Worm (Caenorhabditis elegans) whole organism, midembryonic: ENCODE results near the gene hpo-15.
A peak's percentile ranks its signal among the peaks of the same experiment; 100 is the strongest.

ENCODE experiments used
- T22C8.4 ChIP-seq: fragments of 200-800 bp; sonication (Bioruptor generic); IDR thresholded peaks from 2 replicates; pipeline ENCODE4 v1.3.6; 2022; ENCODE audit warnings: missing genetic modification characterization, missing compliant biosample characterization
- cog-1 ChIP-seq: sonication (generic microtip); optimal IDR thresholded peaks from 2 replicates; lab custom pipeline; 2016; ENCODE audit warnings: missing genetic modification characterization, missing compliant biosample characterization
- flt-1 ChIP-seq: fragments of 200-800 bp; sonication (Bioruptor generic); IDR thresholded peaks from 2 replicates; pipeline ENCODE4 v1.3.6; 2022; ENCODE audit warnings: missing genetic modification characterization, missing compliant biosample characterization
- klf-2 ChIP-seq: fragments of 200-800 bp; sonication (Bioruptor generic); conservative IDR thresholded peaks from 2 replicates; pipeline ENCODE4 v1.3.6; 2022; ENCODE audit warnings: missing genetic modification reagents, missing genetic modification characterization, missing compliant biosample characterization
- med-1 ChIP-seq: sonication (generic microtip); optimal IDR thresholded peaks from 2 replicates; lab custom pipeline; 2017; ENCODE audit warnings: missing genetic modification characterization, mild to moderate bottlenecking, missing compliant biosample characterization, antibody characterized with exemption, missing genetic modification reagents; ENCODE audit not compliant: insufficient read depth
- ref-1 ChIP-seq: fragments of 200-800 bp; sonication (Bioruptor generic); conservative IDR thresholded peaks from 2 replicates; pipeline ENCODE4 v1.3.6; 2022; ENCODE audit warnings: missing genetic modification reagents, missing genetic modification characterization, missing compliant biosample characterization
- tab-1 ChIP-seq: fragments of 200-800 bp; sonication (Bioruptor generic); IDR thresholded peaks from 2 replicates; pipeline ENCODE4 v1.3.6; 2022; ENCODE audit warnings: missing genetic modification characterization, missing compliant biosample characterization
- ztf-23 ChIP-seq: fragments of 200-800 bp; sonication (Bioruptor generic); IDR thresholded peaks from 2 replicates; pipeline ENCODE4 v1.3.6; 2022; ENCODE audit warnings: missing genetic modification reagents, missing genetic modification characterization, missing compliant biosample characterization
- ztf-29 ChIP-seq: fragments of 200-800 bp; sonication (Bioruptor generic); IDR thresholded peaks from 2 replicates; pipeline ENCODE4 v1.3.6; 2022; ENCODE audit warnings: missing genetic modification reagents, missing genetic modification characterization, missing compliant biosample characterization

hpo-15 gene

DNA sequence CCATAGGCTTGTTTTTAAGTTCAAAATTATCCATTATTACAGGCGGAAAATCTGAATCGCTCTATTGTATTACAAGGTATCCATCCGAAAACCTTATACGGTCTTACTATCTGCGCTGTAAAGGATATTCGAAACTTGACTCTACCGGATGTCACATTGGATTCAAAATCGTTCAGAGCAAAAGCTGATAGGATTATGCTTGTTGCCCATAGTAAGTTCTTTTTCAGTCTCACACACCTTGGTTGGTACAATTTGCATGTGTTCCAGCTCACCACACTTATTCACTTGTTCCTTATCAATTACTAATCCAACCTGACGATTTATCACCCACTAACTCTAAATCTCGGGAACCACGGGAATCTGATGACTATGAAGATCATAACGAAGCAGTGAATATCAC, 14.1 kb upstream of the hpo-15 start:
- TF ChIP-seq ztf-29 (GFP tag; lab: Robert Waterston, UW) (no peak), flt-1 (GFP tag; lab: Robert Waterston, UW) (no peak), cog-1 (tag; lab: Kevin White, UChicago) (no peak)

DNA sequence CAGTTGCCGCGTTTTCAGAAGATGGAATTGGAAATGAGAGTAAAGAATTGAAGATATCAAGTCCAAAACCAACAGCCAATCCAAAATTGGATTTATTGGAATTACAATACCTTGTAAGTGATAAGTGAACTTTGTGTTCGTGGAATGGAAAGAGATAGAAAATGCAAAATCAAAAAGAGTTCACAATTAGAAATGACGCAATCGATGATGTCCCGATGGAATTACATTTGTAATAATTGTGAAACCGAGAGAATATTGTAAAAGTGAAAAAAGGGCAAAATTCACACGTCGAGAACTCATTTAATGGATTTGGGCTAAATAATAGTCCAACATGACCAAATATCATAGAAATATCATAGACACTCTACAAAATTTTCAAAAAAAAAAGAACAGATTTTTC, 11.6 kb upstream of the hpo-15 start:
- TF ChIP-seq med-1 (GFP tag; lab: Kevin White, UChicago), result no peak
- no peak for TF ChIP-seq cog-1 (tag; lab: Kevin White, UChicago)
- no peak for TF ChIP-seq ztf-23 (GFP tag; lab: Robert Waterston, UW)
- no peak for TF ChIP-seq T22C8.4 (GFP tag; lab: Robert Waterston, UW)
- TF ChIP-seq flt-1 (GFP tag; lab: Robert Waterston, UW), result no peak
- no peak for TF ChIP-seq tab-1 (GFP tag; lab: Robert Waterston, UW)
- TF ChIP-seq ref-1 (GFP tag; lab: Robert Waterston, UW), result no peak
- TF ChIP-seq ztf-29 (GFP tag; lab: Robert Waterston, UW), result no peak
- no peak for TF ChIP-seq klf-2

DNA sequence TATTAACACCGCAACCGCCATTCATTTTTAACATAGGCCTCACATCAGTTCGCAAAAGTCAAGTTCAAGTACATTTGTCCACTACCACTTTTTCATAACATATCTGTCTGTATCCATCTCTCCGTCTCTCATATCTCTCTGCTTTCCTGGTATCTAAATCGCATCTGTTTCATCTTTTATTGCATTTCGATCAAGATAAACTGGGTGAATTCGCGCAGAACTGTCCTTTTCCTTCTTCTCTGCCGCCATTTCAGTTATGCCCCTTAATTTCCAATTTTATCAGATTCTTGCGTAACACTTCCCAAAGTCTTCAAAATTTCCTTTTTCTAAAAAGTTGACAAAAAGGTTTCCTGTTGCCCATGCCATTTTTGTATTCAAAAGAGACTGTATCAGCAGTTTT, 9.6 kb upstream of the hpo-15 start:
- TF ChIP-seq tab-1 (GFP tag; lab: Robert Waterston, UW), result no peak
- no peak for TF ChIP-seq cog-1 (tag; lab: Kevin White, UChicago)
- no peak for TF ChIP-seq T22C8.4 (GFP tag; lab: Robert Waterston, UW)
- no peak for TF ChIP-seq ref-1 (GFP tag; lab: Robert Waterston, UW)
- TF ChIP-seq klf-2, result no peak
- no peak for TF ChIP-seq flt-1 (GFP tag; lab: Robert Waterston, UW)
- no peak for TF ChIP-seq med-1 (GFP tag; lab: Kevin White, UChicago)
- no peak for TF ChIP-seq ztf-23 (GFP tag; lab: Robert Waterston, UW)
- no peak for TF ChIP-seq ztf-29 (GFP tag; lab: Robert Waterston, UW)

DNA sequence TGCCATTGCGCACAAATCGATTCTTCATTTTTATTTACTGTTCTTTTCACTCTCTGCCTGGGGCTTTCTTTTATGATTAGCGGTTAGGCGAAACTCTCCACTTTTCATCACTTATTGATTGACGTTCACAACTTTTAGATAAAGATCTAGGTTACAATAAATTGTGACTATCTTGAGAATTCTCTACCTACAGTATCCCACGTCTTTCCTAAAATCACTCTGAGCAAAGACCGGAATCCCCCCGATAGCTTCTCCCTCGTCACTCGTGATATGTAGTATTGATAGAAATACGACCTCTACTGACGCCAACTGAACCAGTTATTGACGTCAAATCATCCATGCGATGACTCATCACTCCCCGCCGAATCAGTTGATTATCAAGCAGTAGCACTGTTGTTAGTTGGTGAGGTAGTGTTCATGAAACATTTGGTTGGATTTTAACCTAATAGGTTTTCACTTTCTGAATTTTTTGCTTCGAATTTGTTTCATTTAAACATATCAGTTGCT, 8.2 kb upstream of the hpo-15 start, which contains the start of gene hir-1:
Gene hir-1, plus strand, starts transcription at position 405 of the 507 bp plus-strand sequence.
- TF ChIP-seq med-1 (GFP tag; lab: Kevin White, UChicago), result no peak
- no peak for TF ChIP-seq ztf-23 (GFP tag; lab: Robert Waterston, UW)
- TF ChIP-seq flt-1 (GFP tag; lab: Robert Waterston, UW), result no peak
- no peak for TF ChIP-seq ztf-29 (GFP tag; lab: Robert Waterston, UW)
- no peak for TF ChIP-seq tab-1 (GFP tag; lab: Robert Waterston, UW)
- TF ChIP-seq cog-1 (tag; lab: Kevin White, UChicago), result no peak
- TF ChIP-seq ref-1 (GFP tag; lab: Robert Waterston, UW), result no peak
- TF ChIP-seq T22C8.4 (GFP tag; lab: Robert Waterston, UW), result no peak
- no peak for TF ChIP-seq klf-2

DNA sequence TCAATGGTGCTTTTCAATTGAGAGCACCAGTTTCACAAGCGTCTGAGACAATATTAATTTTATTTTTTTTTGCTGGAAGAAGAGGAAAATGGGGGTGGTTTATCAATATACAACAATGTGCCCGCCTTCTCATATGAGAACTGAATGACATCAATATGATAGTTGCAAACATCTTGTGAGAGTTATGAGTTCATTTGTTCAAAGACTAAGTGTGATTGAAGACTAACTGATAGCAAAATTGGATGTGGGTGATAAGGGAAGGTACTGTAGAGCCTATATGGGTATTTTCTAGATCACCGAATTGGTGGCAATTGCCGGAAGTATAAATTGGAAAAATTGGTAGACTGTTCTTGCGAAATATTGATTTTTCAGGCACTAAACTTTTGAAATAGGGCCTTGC, 1.1 kb downstream of the hpo-15 start:
- no peak for TF ChIP-seq ztf-23 (GFP tag; lab: Robert Waterston, UW)
- TF ChIP-seq tab-1 (GFP tag; lab: Robert Waterston, UW), result no peak
- no peak for TF ChIP-seq cog-1 (tag; lab: Kevin White, UChicago)
- TF ChIP-seq flt-1 (GFP tag; lab: Robert Waterston, UW), result no peak
- TF ChIP-seq T22C8.4 (GFP tag; lab: Robert Waterston, UW), result no peak
- TF ChIP-seq klf-2, result no peak
- no peak for TF ChIP-seq ref-1 (GFP tag; lab: Robert Waterston, UW)
- TF ChIP-seq ztf-29 (GFP tag; lab: Robert Waterston, UW), result no peak
- TF ChIP-seq med-1 (GFP tag; lab: Kevin White, UChicago), result no peak

DNA sequence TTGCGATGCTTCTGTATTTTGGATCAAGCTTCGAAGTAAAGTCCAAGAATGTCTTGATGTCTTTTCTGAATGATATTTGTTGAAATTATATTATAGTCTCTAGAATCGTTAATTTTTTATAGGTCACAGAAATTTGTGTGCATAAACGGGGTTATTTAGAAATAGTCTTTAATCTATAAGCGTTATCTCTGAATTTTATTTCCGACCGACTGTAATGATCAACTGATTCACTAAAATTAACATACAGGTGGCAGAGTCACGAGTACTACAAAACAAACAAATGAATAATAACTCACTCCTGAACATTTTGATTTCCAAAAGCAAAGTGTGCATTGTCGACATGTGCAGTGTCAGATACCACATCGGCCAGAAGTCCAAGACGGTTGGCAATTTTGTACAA, 1.9 kb downstream of the hpo-15 start:
- TF ChIP-seq ref-1 (GFP tag; lab: Robert Waterston, UW) (no peak), tab-1 (GFP tag; lab: Robert Waterston, UW) (no peak), flt-1 (GFP tag; lab: Robert Waterston, UW) (no peak), ztf-29 (GFP tag; lab: Robert Waterston, UW) (no peak), T22C8.4 (GFP tag; lab: Robert Waterston, UW) (no peak), klf-2 (no peak), ztf-23 (GFP tag; lab: Robert Waterston, UW) (no peak), med-1 (GFP tag; lab: Kevin White, UChicago) (no peak), cog-1 (tag; lab: Kevin White, UChicago) (no peak)

DNA sequence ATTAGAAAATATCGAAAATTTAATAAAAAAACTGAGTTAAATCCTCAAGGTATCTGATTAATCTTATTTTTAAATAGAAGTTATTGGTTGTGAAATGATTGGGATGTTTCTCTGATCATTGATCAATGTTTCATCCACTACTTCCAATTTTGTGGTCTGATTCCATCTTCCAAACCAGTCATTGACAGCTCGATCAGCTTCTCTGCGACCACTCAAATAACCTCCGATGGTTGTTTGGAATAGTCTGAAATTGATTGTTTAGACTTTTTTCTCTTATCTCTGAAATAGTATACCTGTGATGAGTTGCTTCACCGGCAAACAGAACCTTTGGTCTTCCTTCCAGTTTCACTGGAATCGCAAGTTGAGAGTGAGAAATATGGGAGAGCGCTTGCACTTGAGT, 3.7 kb downstream of the hpo-15 start:
- TF ChIP-seq klf-2 (no peak), flt-1 (GFP tag; lab: Robert Waterston, UW) (no peak), med-1 (GFP tag; lab: Kevin White, UChicago) (no peak), ztf-23 (GFP tag; lab: Robert Waterston, UW) (no peak), cog-1 (tag; lab: Kevin White, UChicago) (no peak), ztf-29 (GFP tag; lab: Robert Waterston, UW) (no peak), tab-1 (GFP tag; lab: Robert Waterston, UW) (no peak), T22C8.4 (GFP tag; lab: Robert Waterston, UW) (no peak), ref-1 (GFP tag; lab: Robert Waterston, UW) (no peak)

DNA sequence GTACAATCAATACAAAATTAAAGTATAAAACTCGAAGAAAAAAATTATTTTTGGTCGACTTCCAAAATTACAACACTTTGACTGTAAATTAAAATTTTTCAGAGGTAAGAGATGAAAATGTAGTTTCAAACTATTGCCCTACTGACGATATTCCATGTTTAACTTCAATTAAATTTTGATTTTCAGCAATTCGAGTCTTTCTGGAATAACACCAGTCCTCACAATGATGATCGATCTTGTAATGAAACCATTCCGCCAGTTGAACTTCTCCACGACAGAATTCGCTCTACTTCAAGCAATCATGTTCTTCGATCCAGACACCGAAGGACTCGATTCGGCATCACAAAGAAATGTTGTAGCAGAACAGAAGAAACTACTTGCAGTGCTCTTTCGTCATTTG, 4.5 kb downstream of the hpo-15 start:
- no peak for TF ChIP-seq ztf-23 (GFP tag; lab: Robert Waterston, UW)
- TF ChIP-seq tab-1 (GFP tag; lab: Robert Waterston, UW), result no peak
- no peak for TF ChIP-seq ref-1 (GFP tag; lab: Robert Waterston, UW)
- TF ChIP-seq flt-1 (GFP tag; lab: Robert Waterston, UW), result no peak
- TF ChIP-seq med-1 (GFP tag; lab: Kevin White, UChicago), result no peak
- TF ChIP-seq cog-1 (tag; lab: Kevin White, UChicago), result no peak
- no peak for TF ChIP-seq ztf-29 (GFP tag; lab: Robert Waterston, UW)
- no peak for TF ChIP-seq klf-2
- TF ChIP-seq T22C8.4 (GFP tag; lab: Robert Waterston, UW), result no peak

DNA sequence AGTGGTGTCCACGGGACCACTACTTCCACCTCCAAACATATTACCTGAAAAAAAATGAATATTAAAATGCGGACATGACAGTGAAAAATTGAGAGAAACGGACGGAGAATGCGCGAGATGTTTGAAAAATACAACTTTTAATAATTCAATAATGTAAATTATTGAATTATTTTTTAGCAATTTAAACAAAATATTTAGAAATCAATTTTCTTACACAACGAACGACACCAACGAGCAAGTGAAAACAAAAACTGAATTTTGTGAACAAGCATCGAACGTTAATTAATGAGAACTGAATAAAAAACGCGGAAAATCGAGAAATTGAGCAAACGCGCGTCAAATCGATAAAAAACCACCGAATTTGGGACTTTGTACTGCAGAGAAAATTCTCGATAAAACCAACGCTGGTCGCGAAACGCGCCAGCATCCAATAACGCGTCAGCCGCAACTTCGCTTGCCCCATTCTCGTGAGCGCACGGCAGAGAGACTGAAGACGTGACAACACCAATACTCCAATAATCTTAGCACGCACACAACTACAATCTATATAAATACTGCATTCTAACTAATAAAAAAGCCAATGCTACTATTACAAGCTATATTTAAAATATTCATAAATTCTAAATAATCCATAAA, 8.7 kb downstream of the hpo-15 start, which contains the start of the genes dnj-19 and nhr-47:
Gene dnj-19, minus strand, starts transcription at position 51 of the 636 bp plus-strand sequence.
Gene nhr-47, plus strand, starts transcription at position 447 of the 636 bp plus-strand sequence.
- TF ChIP-seq cog-1 (tag; lab: Kevin White, UChicago) (peak; percentile 56), ref-1 (GFP tag; lab: Robert Waterston, UW) (no peak), ztf-29 (GFP tag; lab: Robert Waterston, UW) (no peak), klf-2 (no peak), ztf-23 (GFP tag; lab: Robert Waterston, UW) (peak; percentile 71; the same call in 1 of the 2 replicates), flt-1 (GFP tag; lab: Robert Waterston, UW) (peak; percentile 75; the same call in 1 of the 2 replicates), med-1 (GFP tag; lab: Kevin White, UChicago) (peak; percentile 35), T22C8.4 (GFP tag; lab: Robert Waterston, UW) (0 out of 2 replicates have a peak, but pooled peaks have one; percentile 39), tab-1 (GFP tag; lab: Robert Waterston, UW) (peak; percentile 70)
